Fruit fly (Drosophila melanogaster) whole organism, larva: ENCODE results near the gene Sap30.

Experiments
- noc ChIP-seq: fragments of 200-800 bp; sonication (Bioruptor generic); optimal IDR thresholded peaks from 3 replicates; lab custom pipeline; 2019; ENCODE audit warnings: missing biosample characterization, mild to moderate bottlenecking, missing genetic modification characterization, moderate library complexity

Sap30 gene

dm6 chrX:16786860-16787415, at the start of gene Sap30, which contains the start of gene CG9609:
Gene Sap30, plus strand, starts transcription at chrX:16787283.
Gene CG9609, minus strand, starts transcription at chrX:16787008.
- TF ChIP-seq noc (tag; lab: Kevin White, UChicago): no peak

dm6 chrX:16737878-16738277, 49.2 kb upstream of the Sap30 start, which contains the start of gene TwdlZ:
Gene TwdlZ, plus strand, starts transcription at chrX:16738178.
- TF ChIP-seq noc (tag; lab: Kevin White, UChicago): no peak

dm6 chrX:16740606-16741005, 46.5 kb upstream of the Sap30 start, which contains the start of gene CG32568:
Gene CG32568, plus strand, starts transcription at chrX:16740906.
- TF ChIP-seq noc (tag; lab: Kevin White, UChicago): no peak

dm6 chrX:16742547-16742946, 44.5 kb upstream of the Sap30 start, which contains the start of gene Twdlalpha:
Gene Twdlalpha, plus strand, starts transcription at chrX:16742847.
- no peak for TF ChIP-seq noc (tag; lab: Kevin White, UChicago)

- no peak for TF ChIP-seq noc (tag; lab: Kevin White, UChicago)
Measured at dm6 chrX:16744345-16744744, 42.7 kb upstream of the Sap30 start.

dm6 chrX:16745942-16746341, 41.1 kb upstream of the Sap30 start:
- TF ChIP-seq noc (tag; lab: Kevin White, UChicago): no peak

dm6 chrX:16746824-16747223, 40.3 kb upstream of the Sap30 start:
- TF ChIP-seq noc (tag; lab: Kevin White, UChicago): no peak

- TF ChIP-seq noc (tag; lab: Kevin White, UChicago): peak; percentile 85
Measured at dm6 chrX:16747467-16747866, 39.6 kb upstream of the Sap30 start.

- TF ChIP-seq noc (tag; lab: Kevin White, UChicago): peak; percentile 68
Measured at dm6 chrX:16749324-16749723, 37.8 kb upstream of the Sap30 start.

- TF ChIP-seq noc (tag; lab: Kevin White, UChicago): peak; percentile 82
Measured at dm6 chrX:16750712-16751578, 36.1 kb upstream of the Sap30 start.

- TF ChIP-seq noc (tag; lab: Kevin White, UChicago): peak; percentile 56
Measured at dm6 chrX:16751579-16752156, 35.4 kb upstream of the Sap30 start, which contains the start of gene goe. Gene goe, minus strand, starts transcription at chrX:16751910.

- no peak for TF ChIP-seq noc (tag; lab: Kevin White, UChicago)
Measured at dm6 chrX:16753066-16753465, 34.0 kb upstream of the Sap30 start.

- no peak for TF ChIP-seq noc (tag; lab: Kevin White, UChicago)
Measured at dm6 chrX:16757645-16758044, 29.4 kb upstream of the Sap30 start.

dm6 chrX:16760542-16760941, 26.5 kb upstream of the Sap30 start:
- TF ChIP-seq noc (tag; lab: Kevin White, UChicago): no peak

- no peak for TF ChIP-seq noc (tag; lab: Kevin White, UChicago)
Measured at dm6 chrX:16761531-16761930, 25.6 kb upstream of the Sap30 start.

- TF ChIP-seq noc (tag; lab: Kevin White, UChicago): no peak
Measured at dm6 chrX:16764955-16765354, 22.1 kb upstream of the Sap30 start.
